Worm (Caenorhabditis elegans): ENCODE results near the gene egl-19.

The egl-19 gene

DNA sequence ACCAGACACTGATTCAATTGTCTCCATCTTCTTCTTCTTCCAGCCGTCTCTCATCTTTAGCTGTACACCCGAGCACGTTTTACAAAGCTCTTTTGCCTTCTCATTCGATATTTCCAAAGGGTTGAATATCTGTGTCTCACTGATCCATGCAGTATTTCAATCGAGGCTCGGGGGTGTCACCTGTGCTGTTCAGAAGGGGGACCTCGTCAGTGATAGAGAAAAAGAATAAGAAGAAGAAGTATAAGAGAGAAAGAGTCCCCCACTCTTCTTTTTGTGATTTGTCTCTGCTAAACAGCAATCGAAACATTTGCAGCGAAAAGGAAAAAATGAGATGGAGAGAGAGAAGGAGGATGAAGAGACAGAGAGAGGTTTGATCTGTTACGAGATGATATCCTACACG, 20.7 kb downstream of the egl-19 start:
- no peak for TF ChIP-seq xbp-1 (tag; optimal IDR thresholded peaks at IDR 0.05)
- no peak for TF ChIP-seq mep-1 (tag; optimal IDR thresholded peaks at IDR 0.05)
- TF ChIP-seq snu-23 (GFP tag; optimal IDR thresholded peaks at IDR 0.05) = peak; percentile 47
- no peak for TF ChIP-seq ces-1 (GFP tag; optimal IDR thresholded peaks at IDR 0.05)
- no peak for TF ChIP-seq efl-1 (optimal IDR thresholded peaks at IDR 0.05)
- no peak for TF ChIP-seq efl-1 (GFP tag; optimal IDR thresholded peaks at IDR 0.05 in 1 of 2)
- TF ChIP-seq unc-86 (tag; optimal IDR thresholded peaks at IDR 0.05) = no peak
- no peak for TF ChIP-seq nhr-90 (tag; optimal IDR thresholded peaks at IDR 0.05; ENCODE audit: poor library complexity)
- TF ChIP-seq egl-13 (tag; optimal IDR thresholded peaks at IDR 0.05) = no peak
- TF ChIP-seq hlh-17 (GFP tag; optimal IDR thresholded peaks at IDR 0.05; ENCODE audit: borderline replicate concordance) = no peak
- no peak for TF ChIP-seq pax-3 (tag; optimal IDR thresholded peaks at IDR 0.05)
- TF ChIP-seq nhr-85 (tag) = no peak
- no peak for TF ChIP-seq C34B4.2 (tag; optimal IDR thresholded peaks at IDR 0.05)
- no peak for TF ChIP-seq sox-4 (tag; optimal IDR thresholded peaks at IDR 0.05)
- TF ChIP-seq grh-1 (GFP tag; IDR thresholded peaks at IDR 0.05) = no peak
- no peak for TF ChIP-seq aha-1 (tag; optimal IDR thresholded peaks at IDR 0.05)
- no peak for TF ChIP-seq ets-5 (GFP tag; IDR thresholded peaks at IDR 0.05)
- TF ChIP-seq nhr-71 (tag; optimal IDR thresholded peaks at IDR 0.05) = peak; percentile 65
- TF ChIP-seq ceh-88 (GFP tag; IDR thresholded peaks at IDR 0.05) = no peak
- no peak for TF ChIP-seq nhr-11 (tag; optimal IDR thresholded peaks at IDR 0.05)
- no peak for TF ChIP-seq mef-2 (tag; optimal IDR thresholded peaks at IDR 0.05)
- TF ChIP-seq fkh-4 (tag; optimal IDR thresholded peaks at IDR 0.05; ENCODE audit: borderline replicate concordance) = no peak
- peak; percentile 33 for TF ChIP-seq unc-130 (tag; optimal IDR thresholded peaks at IDR 0.05)
- TF ChIP-seq zip-4 (GFP tag; optimal IDR thresholded peaks at IDR 0.05) = no peak
- TF ChIP-seq nhr-12 (tag; optimal IDR thresholded peaks at IDR 0.05) = no peak
- no peak for TF ChIP-seq efl-3 (GFP tag; optimal IDR thresholded peaks at IDR 0.05)
- TF ChIP-seq ceh-82 (tag; optimal IDR thresholded peaks at IDR 0.05) = no peak
- TF ChIP-seq ztf-4 (tag; optimal IDR thresholded peaks at IDR 0.05) = no peak
- TF ChIP-seq nhr-47 (tag; optimal IDR thresholded peaks at IDR 0.05) = no peak
- no peak for TF ChIP-seq nhr-28 (tag; optimal IDR thresholded peaks at IDR 0.05)
- no peak for TF ChIP-seq fkh-8 (tag; optimal IDR thresholded peaks at IDR 0.05)
- TF ChIP-seq tlp-1 (tag; optimal IDR thresholded peaks at IDR 0.05) = no peak
- no peak for TF ChIP-seq swsn-7 (tag; optimal IDR thresholded peaks at IDR 0.05)
- TF ChIP-seq sptf-1 (tag; optimal IDR thresholded peaks at IDR 0.05) = no peak
- TF ChIP-seq lsy-2 (tag; optimal IDR thresholded peaks at IDR 0.05) = peak in 1 of 2 experiments; percentile 53
- no peak for TF ChIP-seq dpl-1 (GFP tag; optimal IDR thresholded peaks at IDR 0.05)
- TF ChIP-seq alr-1 (tag; optimal IDR thresholded peaks at IDR 0.05; ENCODE audit: borderline replicate concordance) = no peak
- TF ChIP-seq ceh-90 (tag; optimal IDR thresholded peaks at IDR 0.05) = no peak
- TF ChIP-seq mab-9 (GFP tag; IDR thresholded peaks at IDR 0.05) = no peak
- TF ChIP-seq unc-98 (GFP tag; IDR thresholded peaks at IDR 0.05) = no peak
- no peak for TF ChIP-seq unc-62 (GFP tag; optimal IDR thresholded peaks at IDR 0.05)
- TF ChIP-seq zag-1 (tag; optimal IDR thresholded peaks at IDR 0.05) = no peak
- TF ChIP-seq rnt-1 (tag; optimal IDR thresholded peaks at IDR 0.05) = peak; percentile 72
- no peak for TF ChIP-seq fkh-10 (GFP tag; optimal IDR thresholded peaks at IDR 0.05)
- TF ChIP-seq lin-13 (GFP tag; optimal IDR thresholded peaks at IDR 0.05) = no peak
- no peak for TF ChIP-seq C16A3.4 (tag; optimal IDR thresholded peaks at IDR 0.05)
- no peak for TF ChIP-seq nhr-237 (tag; optimal IDR thresholded peaks at IDR 0.05)
- TF ChIP-seq elt-3 (tag; optimal IDR thresholded peaks at IDR 0.05) = no peak
- no peak for TF ChIP-seq unc-30 (tag; optimal IDR thresholded peaks at IDR 0.05)
- TF ChIP-seq blmp-1 (tag; optimal IDR thresholded peaks at IDR 0.05) = no peak
- no peak for TF ChIP-seq isw-1 (GFP tag; IDR thresholded peaks at IDR 0.05)
- TF ChIP-seq irx-1 (tag; optimal IDR thresholded peaks at IDR 0.05) = no peak
- TF ChIP-seq lin-14 (GFP tag; optimal IDR thresholded peaks at IDR 0.05) = peak; percentile 91
- TF ChIP-seq mdl-1 (tag; optimal IDR thresholded peaks at IDR 0.05) = no peak
- no peak for TF ChIP-seq ztf-11 (tag; optimal IDR thresholded peaks at IDR 0.05)

All from whole organism, L1 larva.